Worm (Caenorhabditis elegans): ENCODE data around the gene rpl-26.

ce11 chrII:8585921-8586320, 16.7 kb upstream of the rpl-26 start:
- no peak for TF ChIP-seq pag-3 (tag; optimal IDR thresholded peaks at IDR 0.05; ENCODE audit: borderline replicate concordance)
- no peak for TF ChIP-seq fkh-10 (GFP tag; optimal IDR thresholded peaks at IDR 0.05)
- TF ChIP-seq pqm-1 (tag; optimal IDR thresholded peaks at IDR 0.05): no peak
- TF ChIP-seq T23F11.4 (GFP tag; optimal IDR thresholded peaks at IDR 0.05): no peak
- TF ChIP-seq tbx-2 (tag; optimal IDR thresholded peaks at IDR 0.05): no peak
- no peak for TF ChIP-seq ceh-14 (tag; optimal IDR thresholded peaks at IDR 0.05)
- TF ChIP-seq nhr-11 (tag; optimal IDR thresholded peaks at IDR 0.05): no peak
- no peak for TF ChIP-seq sox-2 (GFP tag; IDR thresholded peaks at IDR 0.05)
- no peak for TF ChIP-seq unc-42 (tag; optimal IDR thresholded peaks at IDR 0.05)
- no peak for TF ChIP-seq ceh-6 (GFP tag; optimal IDR thresholded peaks at IDR 0.05)
- no peak for TF ChIP-seq ama-1 (optimal IDR thresholded peaks at IDR 0.05)
